Fruit fly (Drosophila melanogaster): ENCODE data around the gene CG31776.

CG31776 gene

dm6 chr2L:3476399-3477056 lies 6.5 kb downstream of the CG31776 start:
- no peak for TF ChIP-seq ttk (optimal IDR thresholded peaks at IDR 0.05)
- no peak for TF ChIP-seq Myc (optimal IDR thresholded peaks at IDR 0.05)
- TF ChIP-seq psq (optimal IDR thresholded peaks at IDR 0.05), result no peak
- no peak for TF ChIP-seq Sin3A (optimal IDR thresholded peaks at IDR 0.05)
- no peak for TF ChIP-seq insv (optimal IDR thresholded peaks at IDR 0.05)
- no peak for TF ChIP-seq h (optimal IDR thresholded peaks at IDR 0.05)

DNA sequence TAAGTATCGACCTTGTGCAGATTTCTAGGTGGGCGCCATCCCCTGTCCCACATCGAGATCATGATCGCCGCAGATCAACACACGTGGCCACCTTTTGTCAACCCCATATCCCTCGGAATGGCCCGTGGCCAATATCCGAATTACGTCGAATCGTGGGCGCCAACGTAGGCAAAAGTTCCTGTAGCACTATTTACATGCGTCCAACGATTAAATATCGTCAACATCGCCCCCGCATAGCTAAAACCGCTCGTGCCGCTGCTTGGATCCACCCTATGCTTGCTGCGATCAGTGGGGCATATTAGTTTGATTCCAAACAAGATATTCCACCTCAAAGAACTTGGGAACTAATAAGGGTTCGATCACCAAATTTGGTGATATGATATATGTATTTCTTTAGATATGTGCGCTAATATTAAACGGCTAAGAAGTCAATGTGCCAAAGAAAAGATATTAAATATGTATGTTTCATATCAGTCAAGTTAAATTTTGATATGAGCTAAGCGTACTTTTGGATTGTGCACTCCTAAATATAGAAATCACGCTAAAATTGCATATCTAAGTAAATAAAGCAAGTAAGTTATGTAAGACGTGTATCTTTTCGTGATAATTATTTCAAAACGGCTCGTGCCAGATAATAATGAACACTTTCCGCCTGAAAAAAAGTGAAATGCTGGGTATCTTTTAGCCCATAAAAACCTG lies 7.2 kb downstream of the CG31776 start:
- TF ChIP-seq h (optimal IDR thresholded peaks at IDR 0.05), result no peak
- no peak for TF ChIP-seq psq (optimal IDR thresholded peaks at IDR 0.05)
- TF ChIP-seq Myc (optimal IDR thresholded peaks at IDR 0.05), result no peak
- TF ChIP-seq ttk (optimal IDR thresholded peaks at IDR 0.05), result no peak
- TF ChIP-seq Sin3A (optimal IDR thresholded peaks at IDR 0.05), result no peak
- no peak for TF ChIP-seq insv (optimal IDR thresholded peaks at IDR 0.05)

dm6 chr2L:3478034-3478880 lies 8.3 kb downstream of the CG31776 start, which contains the start of gene Thor:
Gene Thor, plus strand, starts transcription at chr2L:3478434.
- no peak for TF ChIP-seq insv (optimal IDR thresholded peaks at IDR 0.05)
- TF ChIP-seq Myc (optimal IDR thresholded peaks at IDR 0.05), result no peak
- TF ChIP-seq h (optimal IDR thresholded peaks at IDR 0.05), result no peak
- no peak for TF ChIP-seq psq (optimal IDR thresholded peaks at IDR 0.05)
- no peak for TF ChIP-seq Sin3A (optimal IDR thresholded peaks at IDR 0.05)
- TF ChIP-seq ttk (optimal IDR thresholded peaks at IDR 0.05), result no peak

- TF ChIP-seq h (optimal IDR thresholded peaks at IDR 0.05) (no peak), psq (optimal IDR thresholded peaks at IDR 0.05) (no peak), Sin3A (optimal IDR thresholded peaks at IDR 0.05) (no peak), ttk (optimal IDR thresholded peaks at IDR 0.05) (no peak), Myc (optimal IDR thresholded peaks at IDR 0.05) (no peak), insv (optimal IDR thresholded peaks at IDR 0.05) (no peak)
These were observed 9.9 kb downstream of the CG31776 start for dm6 chr2L:3479697-3480442.

- TF ChIP-seq Sin3A (optimal IDR thresholded peaks at IDR 0.05) (no peak), Myc (optimal IDR thresholded peaks at IDR 0.05) (no peak), ttk (optimal IDR thresholded peaks at IDR 0.05) (no peak), psq (optimal IDR thresholded peaks at IDR 0.05) (no peak), h (optimal IDR thresholded peaks at IDR 0.05) (no peak), insv (optimal IDR thresholded peaks at IDR 0.05) (no peak)
These were observed 10.5 kb downstream of the CG31776 start for dm6 chr2L:3480443-3480839.

- TF ChIP-seq Sin3A (optimal IDR thresholded peaks at IDR 0.05) (no peak), psq (optimal IDR thresholded peaks at IDR 0.05) (no peak), ttk (optimal IDR thresholded peaks at IDR 0.05) (no peak), h (optimal IDR thresholded peaks at IDR 0.05) (no peak), Myc (optimal IDR thresholded peaks at IDR 0.05) (no peak), insv (optimal IDR thresholded peaks at IDR 0.05) (no peak)
These were observed 12.1 kb downstream of the CG31776 start for dm6 chr2L:3482037-3482436.

DNA sequence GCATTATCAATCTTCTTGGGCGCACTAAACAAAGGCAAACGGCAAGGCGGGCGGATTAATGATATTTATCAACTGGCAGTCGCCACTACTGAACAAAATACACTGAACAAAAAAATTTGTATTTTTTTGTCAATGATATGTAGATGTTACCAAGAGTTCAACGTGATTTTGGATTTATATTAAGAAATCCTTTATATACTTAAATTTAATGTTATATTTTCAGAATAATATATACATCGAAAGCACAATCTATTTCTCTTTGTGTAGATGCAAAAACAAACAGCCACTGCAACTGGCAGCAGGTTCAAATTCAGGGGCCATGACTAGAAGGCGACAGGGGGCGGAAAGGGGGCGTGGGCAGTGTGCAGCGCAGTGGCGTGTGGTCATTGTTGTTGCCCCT lies 12.7 kb downstream of the CG31776 start:
- no peak for TF ChIP-seq Myc (optimal IDR thresholded peaks at IDR 0.05)
- TF ChIP-seq psq (optimal IDR thresholded peaks at IDR 0.05), result no peak
- no peak for TF ChIP-seq insv (optimal IDR thresholded peaks at IDR 0.05)
- TF ChIP-seq Sin3A (optimal IDR thresholded peaks at IDR 0.05), result no peak
- TF ChIP-seq ttk (optimal IDR thresholded peaks at IDR 0.05), result no peak
- no peak for TF ChIP-seq h (optimal IDR thresholded peaks at IDR 0.05)

- TF ChIP-seq psq (optimal IDR thresholded peaks at IDR 0.05) (no peak), Myc (optimal IDR thresholded peaks at IDR 0.05) (no peak), insv (optimal IDR thresholded peaks at IDR 0.05) (no peak), Sin3A (optimal IDR thresholded peaks at IDR 0.05) (no peak), h (optimal IDR thresholded peaks at IDR 0.05) (no peak), ttk (optimal IDR thresholded peaks at IDR 0.05) (no peak)
These were observed 13.7 kb downstream of the CG31776 start for dm6 chr2L:3483672-3484071.

dm6 chr2L:3484759-3485158 lies 14.8 kb downstream of the CG31776 start:
- no peak for TF ChIP-seq Myc (optimal IDR thresholded peaks at IDR 0.05)
- no peak for TF ChIP-seq insv (optimal IDR thresholded peaks at IDR 0.05)
- no peak for TF ChIP-seq Sin3A (optimal IDR thresholded peaks at IDR 0.05)
- TF ChIP-seq psq (optimal IDR thresholded peaks at IDR 0.05), result no peak

DNA sequence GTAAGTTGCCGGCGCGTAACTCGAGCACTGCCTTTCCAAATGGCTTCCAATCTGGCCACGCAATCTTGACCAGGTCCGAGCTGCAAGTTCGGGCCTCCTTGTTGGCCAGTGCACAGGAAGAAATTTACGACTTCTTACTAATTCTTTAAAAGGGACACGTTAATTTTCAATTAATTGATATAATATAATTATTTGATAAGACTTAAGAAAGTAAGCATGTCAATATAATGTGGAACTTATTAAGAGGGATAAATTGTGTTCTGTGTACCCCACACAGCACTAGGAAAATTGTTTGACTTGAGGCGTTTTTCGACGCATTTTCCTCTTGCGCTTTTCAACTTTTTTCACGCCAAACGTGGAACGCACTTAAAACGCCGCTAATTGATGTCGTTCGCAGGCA lies 15.5 kb downstream of the CG31776 start:
- TF ChIP-seq insv (optimal IDR thresholded peaks at IDR 0.05) (no peak), psq (optimal IDR thresholded peaks at IDR 0.05) (no peak), Myc (optimal IDR thresholded peaks at IDR 0.05) (no peak), h (optimal IDR thresholded peaks at IDR 0.05) (no peak), Sin3A (optimal IDR thresholded peaks at IDR 0.05) (no peak), ttk (optimal IDR thresholded peaks at IDR 0.05) (no peak)

dm6 chr2L:3490971-3491370 lies 21.0 kb downstream of the CG31776 start, which contains the start of gene CG15414:
Gene CG15414, minus strand, starts transcription at chr2L:3491071.
- TF ChIP-seq Sin3A (optimal IDR thresholded peaks at IDR 0.05) (no peak), h (optimal IDR thresholded peaks at IDR 0.05) (no peak), Myc (optimal IDR thresholded peaks at IDR 0.05) (no peak), psq (optimal IDR thresholded peaks at IDR 0.05) (no peak), ttk (optimal IDR thresholded peaks at IDR 0.05) (no peak), insv (optimal IDR thresholded peaks at IDR 0.05) (no peak)

Measured in Kc167 (cell line).